Worm (Caenorhabditis elegans) whole organism, late embryonic: ENCODE measurements around the gene nrf-6.

Experiments
- C08G9.2 ChIP-seq: sonication (generic microtip); optimal IDR thresholded peaks from 2 replicates; lab custom pipeline; 2016; ENCODE audit warnings: mild to moderate bottlenecking, missing genetic modification characterization, moderate library complexity, missing compliant biosample characterization
- C38D4.7 ChIP-seq: fragments of 200-800 bp; sonication (Bioruptor generic); optimal IDR thresholded peaks from 2 replicates; lab custom pipeline; 2018; ENCODE audit warnings: mild to moderate bottlenecking, missing genetic modification characterization, moderate library complexity, missing compliant biosample characterization
- F13H6.1 ChIP-seq: sonication (generic microtip); optimal IDR thresholded peaks from 2 replicates; lab custom pipeline; 2016; ENCODE audit warnings: missing genetic modification characterization, missing compliant biosample characterization
- Y22D7AL.16 ChIP-seq: sonication (generic microtip); optimal IDR thresholded peaks from 2 replicates; lab custom pipeline; 2016; ENCODE audit warnings: missing genetic modification characterization, missing compliant biosample characterization
- ahr-1 ChIP-seq: sonication (generic microtip); optimal IDR thresholded peaks from 2 replicates; lab custom pipeline; 2016; ENCODE audit warnings: missing genetic modification characterization, missing compliant biosample characterization
- ama-1 ChIP-seq: fragments of 150-350 bp; optimal IDR thresholded peaks from 2 replicates; lab custom pipeline; 2014
- ceh-18 ChIP-seq: sonication (generic microtip); optimal IDR thresholded peaks from 2 replicates; lab custom pipeline; 2016; ENCODE audit warnings: missing genetic modification characterization, missing compliant biosample characterization
- ceh-2 ChIP-seq: sonication (generic microtip); optimal IDR thresholded peaks from 2 replicates; lab custom pipeline; 2016; ENCODE audit warnings: missing genotype, missing genetic modification characterization, missing compliant biosample characterization
- ceh-22 ChIP-seq: sonication (generic microtip); optimal IDR thresholded peaks from 2 replicates; lab custom pipeline; 2017; ENCODE audit warnings: missing biosample characterization, missing genetic modification characterization
- ceh-24 ChIP-seq: sonication (generic microtip); optimal IDR thresholded peaks from 2 replicates; lab custom pipeline; 2016; ENCODE audit warnings: mild to moderate bottlenecking, missing genetic modification characterization, missing compliant biosample characterization
- ceh-31 ChIP-seq: sonication (generic microtip); optimal IDR thresholded peaks from 2 replicates; lab custom pipeline; 2016; ENCODE audit warnings: missing genetic modification characterization, missing compliant biosample characterization
- ceh-34 ChIP-seq: sonication (generic microtip); optimal IDR thresholded peaks from 2 replicates; lab custom pipeline; 2016; ENCODE audit warnings: mild to moderate bottlenecking, missing genetic modification characterization, missing compliant biosample characterization
- ceh-45 ChIP-seq: fragments of 200-800 bp; sonication (Bioruptor generic); IDR thresholded peaks from 2 replicates; pipeline ENCODE4 v1.3.6; 2022; ENCODE audit warnings: missing genetic modification reagents, missing genetic modification characterization, missing compliant biosample characterization
- ceh-48 ChIP-seq: sonication (generic microtip); optimal IDR thresholded peaks from 2 replicates; lab custom pipeline; 2016; ENCODE audit warnings: missing genetic modification characterization, inconsistent platforms, missing compliant biosample characterization
- dmd-4 ChIP-seq: sonication (generic microtip); optimal IDR thresholded peaks from 2 replicates; lab custom pipeline; 2016; ENCODE audit warnings: borderline replicate concordance, missing genetic modification characterization, missing compliant biosample characterization
- elt-2 ChIP-seq: sonication (generic microtip); optimal IDR thresholded peaks from 2 replicates; lab custom pipeline; 2016; ENCODE audit warnings: missing genetic modification reagents, missing genetic modification characterization, missing compliant biosample characterization
- elt-4 ChIP-seq: sonication (generic microtip); optimal IDR thresholded peaks from 2 replicates; lab custom pipeline; 2016; ENCODE audit warnings: missing genetic modification characterization, missing compliant biosample characterization
- eyg-1 ChIP-seq: sonication (generic microtip); optimal IDR thresholded peaks from 2 replicates; lab custom pipeline; 2016; ENCODE audit warnings: missing genotype, missing genetic modification characterization, missing compliant biosample characterization
- fax-1 ChIP-seq: sonication (generic microtip); optimal IDR thresholded peaks from 2 replicates; lab custom pipeline; 2016; ENCODE audit warnings: missing genotype, missing genetic modification characterization, missing compliant biosample characterization
- hlh-13 ChIP-seq: fragments of 200-800 bp; sonication (Bioruptor generic); optimal IDR thresholded peaks from 2 replicates; lab custom pipeline; 2018; ENCODE audit warnings: mild to moderate bottlenecking, missing genetic modification characterization, missing compliant biosample characterization
- hlh-15 ChIP-seq: sonication (generic microtip); optimal IDR thresholded peaks from 2 replicates; lab custom pipeline; 2016; ENCODE audit warnings: missing genetic modification characterization, missing compliant biosample characterization
- hlh-6 ChIP-seq: sonication (generic microtip); optimal IDR thresholded peaks from 2 replicates; lab custom pipeline; 2016; ENCODE audit warnings: missing genotype, missing genetic modification characterization, missing compliant biosample characterization
- hlh-8 ChIP-seq: sonication (generic microtip); optimal IDR thresholded peaks from 2 replicates; lab custom pipeline; 2016; ENCODE audit warnings: missing genotype, missing genetic modification characterization, missing compliant biosample characterization
- lim-6 ChIP-seq: sonication (generic microtip); optimal IDR thresholded peaks from 2 replicates; lab custom pipeline; 2016; ENCODE audit warnings: missing genetic modification characterization, missing compliant biosample characterization
- lin-11 ChIP-seq: fragments of 200-800 bp; sonication (Bioruptor generic); optimal IDR thresholded peaks from 2 replicates; lab custom pipeline; 2018; ENCODE audit warnings: mild to moderate bottlenecking, missing genetic modification characterization, missing compliant biosample characterization
- madf-2 ChIP-seq: sonication (generic microtip); optimal IDR thresholded peaks from 2 replicates; lab custom pipeline; 2017; ENCODE audit warnings: missing genetic modification characterization, missing compliant biosample characterization
- mec-3 ChIP-seq: sonication (generic microtip); optimal IDR thresholded peaks from 2 replicates; lab custom pipeline; 2016; ENCODE audit warnings: borderline replicate concordance, missing genetic modification characterization, missing compliant biosample characterization
- nfya-1 ChIP-seq: sonication (generic microtip); optimal IDR thresholded peaks from 2 replicates; lab custom pipeline; 2017; ENCODE audit warnings: missing genetic modification characterization, mild to moderate bottlenecking, missing compliant biosample characterization, antibody characterized with exemption, moderate library complexity
- npax-4 ChIP-seq: sonication (generic microtip); optimal IDR thresholded peaks from 2 replicates; lab custom pipeline; 2016; ENCODE audit warnings: missing genetic modification characterization, missing compliant biosample characterization
- odd-2 ChIP-seq: sonication (generic microtip); optimal IDR thresholded peaks from 2 replicates; lab custom pipeline; 2017; ENCODE audit warnings: antibody characterized with exemption, mild to moderate bottlenecking, missing genetic modification characterization, missing compliant biosample characterization
- pag-3 ChIP-seq: sonication (generic microtip); optimal IDR thresholded peaks from 2 replicates; lab custom pipeline; 2016; ENCODE audit warnings: missing compliant biosample characterization, missing genetic modification characterization, borderline replicate concordance
- pha-2 ChIP-seq: sonication (generic microtip); optimal IDR thresholded peaks from 2 replicates; lab custom pipeline; 2017; ENCODE audit warnings: mild to moderate bottlenecking, missing genetic modification characterization, missing compliant biosample characterization
- pqm-1 ChIP-seq: sonication (generic microtip); optimal IDR thresholded peaks from 2 replicates; lab custom pipeline; 2016; ENCODE audit warnings: missing genetic modification characterization, missing compliant biosample characterization
- pros-1 ChIP-seq: fragments of 150-350 bp; optimal IDR thresholded peaks from 2 replicates; lab custom pipeline; 2014; ENCODE audit warnings: missing biosample characterization, missing genetic modification reagents, missing genetic modification characterization
- sdc-2 ChIP-seq: sonication (generic microtip); optimal IDR thresholded peaks from 2 replicates; lab custom pipeline; 2016; ENCODE audit warnings: missing genotype, missing genetic modification characterization, missing compliant biosample characterization
- sox-2 ChIP-seq: fragments of 200-800 bp; sonication (Bioruptor generic); IDR thresholded peaks from 2 replicates; pipeline ENCODE4 v1.3.6; 2022; ENCODE audit warnings: missing genetic modification reagents, missing genetic modification characterization, missing compliant biosample characterization
- syd-9 ChIP-seq: sonication (generic microtip); optimal IDR thresholded peaks from 2 replicates; lab custom pipeline; 2016; ENCODE audit warnings: mild to moderate bottlenecking, missing genetic modification characterization, moderate library complexity, missing compliant biosample characterization
- ttx-3 ChIP-seq: sonication (generic microtip); optimal IDR thresholded peaks from 2 replicates; lab custom pipeline; 2016; ENCODE audit warnings: missing genetic modification reagents, missing genetic modification characterization, missing compliant biosample characterization
- unc-42 ChIP-seq: sonication (generic microtip); optimal IDR thresholded peaks from 2 replicates; lab custom pipeline; 2016; ENCODE audit warnings: missing genotype, missing genetic modification characterization, missing compliant biosample characterization
- zip-5 ChIP-seq: sonication (generic microtip); optimal IDR thresholded peaks from 2 replicates; lab custom pipeline; 2016; ENCODE audit warnings: missing genetic modification characterization, missing compliant biosample characterization

nrf-6 gene

ce11 chrII:7991279-7991678, 41.2 kb downstream of the nrf-6 start:
- TF ChIP-seq pqm-1 (tag; lab: Kevin White, UChicago) (no peak), hlh-8 (tag; lab: Kevin White, UChicago) (no peak), unc-42 (peak; percentile 71)

ce11 chrII:7990192-7990591, 42.3 kb downstream of the nrf-6 start:
- TF ChIP-seq ttx-3, result no peak
- no peak for TF ChIP-seq odd-2 (tag; lab: Kevin White, UChicago)
- TF ChIP-seq unc-42, result peak; percentile 69
- no peak for TF ChIP-seq sox-2 (GFP tag; lab: Robert Waterston, UW)
- no peak for TF ChIP-seq nfya-1 (tag; lab: Kevin White, UChicago)
- TF ChIP-seq, all 69 proteins: peak for 1

- TF ChIP-seq hlh-6 (no peak), hlh-8 (tag; lab: Kevin White, UChicago) (no peak), C38D4.7 (no peak), hlh-15 (tag; lab: Kevin White, UChicago) (no peak), Y22D7AL.16 (tag; lab: Kevin White, UChicago) (no peak), ceh-2 (no peak), fax-1 (tag; lab: Kevin White, UChicago) (no peak), ceh-48 (tag; lab: Kevin White, UChicago) (no peak), ahr-1 (tag; lab: Kevin White, UChicago) (no peak), sdc-2 (tag; lab: Kevin White, UChicago) (no peak), pha-2 (no peak)
These were observed 45.6 kb downstream of the nrf-6 start for ce11 chrII:7986928-7987327.

ce11 chrII:7985029-7985428, 47.5 kb downstream of the nrf-6 start:
- TF ChIP-seq pros-1 (tag; lab: Kevin White, UChicago) (no peak), npax-4 (no peak), pha-2 (no peak), pag-3 (tag; lab: Kevin White, UChicago) (no peak), ceh-24 (tag; lab: Kevin White, UChicago) (no peak), ceh-2 (no peak), lin-11 (tag; lab: Kevin White, UChicago) (no peak), unc-42 (no peak), syd-9 (tag; lab: Kevin White, UChicago) (no peak), dmd-4 (tag; lab: Kevin White, UChicago) (no peak), mec-3 (tag; lab: Kevin White, UChicago) (no peak), ceh-31 (tag; lab: Kevin White, UChicago) (no peak), ahr-1 (tag; lab: Kevin White, UChicago) (no peak), ceh-34 (tag; lab: Kevin White, UChicago) (no peak), ama-1 (lab: Kevin White, UChicago) (no peak), eyg-1 (no peak), hlh-13 (GFP tag; lab: Kevin White, UChicago) (no peak), F13H6.1 (tag; lab: Kevin White, UChicago) (no peak), ceh-18 (tag; lab: Kevin White, UChicago) (no peak)

ce11 chrII:7984071-7984470, 48.4 kb downstream of the nrf-6 start:
- no peak for TF ChIP-seq lim-6 (tag; lab: Kevin White, UChicago)
- TF ChIP-seq hlh-13 (GFP tag; lab: Kevin White, UChicago), result no peak
- no peak for TF ChIP-seq ama-1 (lab: Kevin White, UChicago)
- TF ChIP-seq elt-2, result no peak
- no peak for TF ChIP-seq eyg-1
- TF ChIP-seq ceh-45, result no peak
- TF ChIP-seq unc-42, result no peak
- no peak for TF ChIP-seq ceh-2
- TF ChIP-seq dmd-4 (tag; lab: Kevin White, UChicago), result no peak
- TF ChIP-seq zip-5 (tag; lab: Kevin White, UChicago), result no peak
- TF ChIP-seq Y22D7AL.16 (tag; lab: Kevin White, UChicago), result no peak
- TF ChIP-seq C08G9.2, result no peak
- TF ChIP-seq ceh-24 (tag; lab: Kevin White, UChicago), result no peak
- no peak for TF ChIP-seq madf-2 (tag; lab: Kevin White, UChicago)
- TF ChIP-seq elt-4 (tag; lab: Kevin White, UChicago), result no peak
- no peak for TF ChIP-seq ceh-22 (tag; lab: Kevin White, UChicago)
